Fruit fly (Drosophila melanogaster): ENCODE results near the gene CG33272.

The CG33272 gene

dm6 chr3L:11555662-11556460, 45.5 kb upstream of the CG33272 start (continued):
- TF ChIP-seq lbe (GFP tag; optimal IDR thresholded peaks at IDR 0.05): no peak
- no peak for TF ChIP-seq CG11560 (tag; IDR thresholded peaks at IDR 0.05)
- peak; percentile 68 for TF ChIP-seq CG1233 (GFP tag; optimal IDR thresholded peaks at IDR 0.05)
- TF ChIP-seq D19B (GFP tag; optimal IDR thresholded peaks at IDR 0.05): no peak
- no peak for TF ChIP-seq D (optimal IDR thresholded peaks at IDR 0.05)
- peak; percentile 71 for TF ChIP-seq D (GFP tag; optimal IDR thresholded peaks at IDR 0.05)
- peak; percentile 85 for TF ChIP-seq nmo (GFP tag; optimal IDR thresholded peaks at IDR 0.05)
- peak; percentile 16 for TF ChIP-seq tx (GFP tag; optimal IDR thresholded peaks at IDR 0.05)
- TF ChIP-seq ap (GFP tag; IDR thresholded peaks at IDR 0.05): peak; percentile 15; the same call in 1 of the 2 replicates
- peak; percentile 54 for TF ChIP-seq caup (GFP tag; optimal IDR thresholded peaks at IDR 0.05; ENCODE audit: severe bottlenecking)
- peak; percentile 31 for TF ChIP-seq dm (GFP tag; optimal IDR thresholded peaks at IDR 0.05)
- peak; percentile 33; the same call in 1 of the 2 replicates for TF ChIP-seq wor (GFP tag; IDR thresholded peaks at IDR 0.05)
- no peak for TF ChIP-seq inv (GFP tag; IDR thresholded peaks at IDR 0.05; ENCODE audit: partially characterized antibody)
- peak; percentile 44 for TF ChIP-seq salm (tag; optimal IDR thresholded peaks at IDR 0.05)
- TF ChIP-seq hb (GFP tag; IDR thresholded peaks at IDR 0.05; ENCODE audit: partially characterized antibody): no peak
- peak; percentile 57 for TF ChIP-seq zen (tag; optimal IDR thresholded peaks at IDR 0.05)
- TF ChIP-seq CG11723 (GFP tag; optimal IDR thresholded peaks at IDR 0.05): peak; percentile 10
- peak; percentile 49 for TF ChIP-seq Atf3 (GFP tag; optimal IDR thresholded peaks at IDR 0.05)
- peak; percentile 61 for TF ChIP-seq CHES-1-like (GFP tag; optimal IDR thresholded peaks at IDR 0.05)
- TF ChIP-seq sisA (GFP tag; IDR thresholded peaks at IDR 0.05): peak; percentile 16; the same call in 1 of the 2 replicates
- no peak for TF ChIP-seq Dref (GFP tag; IDR thresholded peaks at IDR 0.05)
- no peak for TF ChIP-seq eyg (GFP tag; optimal IDR thresholded peaks at IDR 0.05)
- peak; percentile 58 for TF ChIP-seq bcd (GFP tag; optimal IDR thresholded peaks at IDR 0.05)
- TF ChIP-seq Dbx (GFP tag; IDR thresholded peaks at IDR 0.05): peak; percentile 67
- TF ChIP-seq CG11695 (GFP tag; IDR thresholded peaks at IDR 0.05): peak; percentile 80
- TF ChIP-seq CG8924 (tag; optimal IDR thresholded peaks at IDR 0.05): peak; percentile 88
- peak; percentile 30; the same call in 1 of the 2 replicates for TF ChIP-seq CG14014 (GFP tag; IDR thresholded peaks at IDR 0.05)
- TF ChIP-seq CG17385 (GFP tag; optimal IDR thresholded peaks at IDR 0.05): peak; percentile 69
- TF ChIP-seq CG9609 (GFP tag; optimal IDR thresholded peaks at IDR 0.05): no peak
- peak; percentile 66 for TF ChIP-seq Deaf1 (tag; optimal IDR thresholded peaks at IDR 0.05)
- peak; percentile 84 for TF ChIP-seq CG10147 (GFP tag; optimal IDR thresholded peaks at IDR 0.05)
- TF ChIP-seq CG2875 (GFP tag; optimal IDR thresholded peaks at IDR 0.05): peak; percentile 61
- TF ChIP-seq kni (GFP tag; optimal IDR thresholded peaks at IDR 0.05): peak; percentile 11
- TF ChIP-seq CG33213 (GFP tag; optimal IDR thresholded peaks at IDR 0.05): peak; percentile 41
- TF ChIP-seq CG12155 (GFP tag; optimal IDR thresholded peaks at IDR 0.05): peak; percentile 53
- peak; percentile 82 for TF ChIP-seq dmrt11E (tag; optimal IDR thresholded peaks at IDR 0.05)
- peak; percentile 65 for TF ChIP-seq gsb-n (tag; optimal IDR thresholded peaks at IDR 0.05)
- TF ChIP-seq ash1 (GFP tag; optimal IDR thresholded peaks at IDR 0.05): no peak
- TF ChIP-seq Abd-B (GFP tag; optimal IDR thresholded peaks at IDR 0.05): peak; percentile 64
- TF ChIP-seq lola (GFP tag; optimal IDR thresholded peaks at IDR 0.05): peak in 1 of 3 experiments; percentile 85
- no peak for TF ChIP-seq Dad (GFP tag; optimal IDR thresholded peaks at IDR 0.05)
- peak; percentile 4 for TF ChIP-seq nau (GFP tag; optimal IDR thresholded peaks at IDR 0.05)
- TF ChIP-seq vfl (GFP tag; optimal IDR thresholded peaks at IDR 0.05): no peak
- TF ChIP-seq Ada2b (GFP tag; IDR thresholded peaks at IDR 0.05): peak; percentile 52; the same call in 1 of the 2 replicates
- peak; percentile 80 for TF ChIP-seq CG6175 (GFP tag; IDR thresholded peaks at IDR 0.05)
- TF ChIP-seq Usf (GFP tag; optimal IDR thresholded peaks at IDR 0.05): no peak
- peak; percentile 46; the same call in 1 of the 2 replicates for TF ChIP-seq Rfx (GFP tag; IDR thresholded peaks at IDR 0.05)
- TF ChIP-seq CG9932 (GFP tag; IDR thresholded peaks at IDR 0.05): peak; percentile 57
- peak; percentile 38 for TF ChIP-seq ATbp (GFP tag; optimal IDR thresholded peaks at IDR 0.05)
